Fruit fly (Drosophila melanogaster) whole organism, prepupa: ENCODE data around the gene chas.

Experiments used
- CG10631 ChIP-seq: fragments of 200-800 bp; sonication (Bioruptor generic); optimal IDR thresholded peaks from 2 replicates; lab custom pipeline; 2016; ENCODE audit warnings: missing biosample characterization, missing genetic modification characterization
- CG10669 ChIP-seq: fragments of 200-800 bp; sonication (Bioruptor generic); optimal IDR thresholded peaks from 3 replicates; lab custom pipeline; 2018; ENCODE audit warnings: missing biosample characterization, mild to moderate bottlenecking, missing genetic modification characterization, moderate library complexity
- CG11294 ChIP-seq: fragments of 200-800 bp; sonication (Bioruptor generic); IDR thresholded peaks from 2 replicates; pipeline ENCODE4 v1.3.6; 2022; ENCODE audit warnings: missing biosample characterization, missing genetic modification characterization
- CG11762 ChIP-seq: fragments of 200-800 bp; sonication (Bioruptor generic); optimal IDR thresholded peaks from 3 replicates; lab custom pipeline; 2016; ENCODE audit warnings: missing biosample characterization, missing genetic modification characterization; ENCODE audit not compliant: insufficient read depth
- CG15336 ChIP-seq: fragments of 200-800 bp; sonication (Bioruptor generic); IDR thresholded peaks from 2 replicates; pipeline ENCODE4 v1.3.6; 2022; ENCODE audit warnings: missing biosample characterization, missing genetic modification characterization
- CG1621 ChIP-seq: fragments of 200-800 bp; sonication (Bioruptor generic); optimal IDR thresholded peaks from 3 replicates; lab custom pipeline; 2018; ENCODE audit warnings: missing biosample characterization, mild to moderate bottlenecking, missing genetic modification characterization
- CG3032 ChIP-seq: fragments of 200-800 bp; optimal IDR thresholded peaks from 2 replicates; lab custom pipeline; 2019; ENCODE audit warnings: missing biosample characterization, mild to moderate bottlenecking, missing genetic modification characterization, moderate library complexity
- CG31627 ChIP-seq: fragments of 200-800 bp; sonication (Bioruptor generic); optimal IDR thresholded peaks from 3 replicates; lab custom pipeline; 2016; ENCODE audit warnings: missing biosample characterization, missing genetic modification characterization
- CG32006 ChIP-seq: fragments of 200-800 bp; sonication (Bioruptor generic); optimal IDR thresholded peaks from 3 replicates; lab custom pipeline; 2017; ENCODE audit warnings: missing biosample characterization, mild to moderate bottlenecking, missing genetic modification characterization
- CG6163 ChIP-seq: fragments of 200-800 bp; sonication (Bioruptor generic); IDR thresholded peaks from 3 replicates; pipeline ENCODE4 v1.3.6; 2022; ENCODE audit warnings: missing biosample characterization, missing genetic modification characterization
- CG6792 ChIP-seq: fragments of 200-800 bp; sonication (Bioruptor generic); optimal IDR thresholded peaks from 3 replicates; lab custom pipeline; 2016; ENCODE audit warnings: missing biosample characterization, missing genetic modification characterization
- CG6854 ChIP-seq: fragments of 200-800 bp; sonication (Bioruptor generic); optimal IDR thresholded peaks from 2 replicates; lab custom pipeline; 2017; ENCODE audit warnings: missing biosample characterization, mild to moderate bottlenecking, missing genetic modification characterization
- CG7368 ChIP-seq: fragments of 200-800 bp; sonication (Bioruptor generic); optimal IDR thresholded peaks from 3 replicates; lab custom pipeline; 2016; ENCODE audit warnings: missing biosample characterization, missing genetic modification characterization
- CG8119 ChIP-seq: fragments of 200-800 bp; sonication (Bioruptor generic); IDR thresholded peaks from 3 replicates; pipeline ENCODE4 v1.3.6; 2022; ENCODE audit warnings: missing biosample characterization, missing genetic modification characterization
- CG8319 ChIP-seq: fragments of 200-800 bp; sonication (Bioruptor generic); optimal IDR thresholded peaks from 3 replicates; lab custom pipeline; 2016; ENCODE audit warnings: missing biosample characterization, missing genetic modification characterization
- Ets21C ChIP-seq: fragments of 200-800 bp; sonication (Bioruptor generic); optimal IDR thresholded peaks from 3 replicates; lab custom pipeline; 2016; ENCODE audit warnings: missing biosample characterization, missing genetic modification characterization
- Hr4 ChIP-seq: fragments of 200-800 bp; sonication (Bioruptor generic); optimal IDR thresholded peaks from 3 replicates; lab custom pipeline; 2016; ENCODE audit warnings: missing biosample characterization, missing genetic modification characterization
- Lpt ChIP-seq: fragments of 200-800 bp; sonication (Bioruptor generic); optimal IDR thresholded peaks from 3 replicates; lab custom pipeline; 2016; ENCODE audit warnings: missing biosample characterization, missing genetic modification characterization
- Smox ChIP-seq: fragments of 200-800 bp; sonication (Bioruptor generic); optimal IDR thresholded peaks from 3 replicates; lab custom pipeline; 2016; ENCODE audit warnings: missing biosample characterization, missing genetic modification characterization
- Sox102F ChIP-seq: fragments of 200-800 bp; sonication (Bioruptor generic); optimal IDR thresholded peaks from 2 replicates; lab custom pipeline; 2016; ENCODE audit warnings: missing biosample characterization, mild to moderate bottlenecking, missing genetic modification characterization
- Sox14 ChIP-seq: fragments of 200-800 bp; sonication (Bioruptor generic); optimal IDR thresholded peaks from 3 replicates; lab custom pipeline; 2016; ENCODE audit warnings: missing biosample characterization, missing genetic modification characterization
- Sox15 ChIP-seq: fragments of 200-800 bp; sonication (Bioruptor generic); optimal IDR thresholded peaks from 3 replicates; lab custom pipeline; 2016; ENCODE audit warnings: missing biosample characterization, missing genetic modification characterization
- acj6 ChIP-seq: fragments of 200-800 bp; sonication (Bioruptor generic); optimal IDR thresholded peaks from 3 replicates; lab custom pipeline; 2016; ENCODE audit warnings: missing biosample characterization, missing genetic modification characterization
- cyc ChIP-seq: fragments of 200-800 bp; sonication (Bioruptor generic); optimal IDR thresholded peaks from 3 replicates; lab custom pipeline; 2016; ENCODE audit warnings: missing biosample characterization, missing genetic modification characterization
- dac ChIP-seq: fragments of 200-800 bp; sonication (Bioruptor generic); optimal IDR thresholded peaks from 2 replicates; lab custom pipeline; 2017; ENCODE audit warnings: missing biosample characterization, mild to moderate bottlenecking, missing genetic modification characterization
- dsx ChIP-seq: fragments of 200-800 bp; optimal IDR thresholded peaks from 3 replicates; lab custom pipeline; 2019; ENCODE audit warnings: missing biosample characterization, mild to moderate bottlenecking, missing genetic modification characterization, moderate library complexity; ENCODE audit not compliant: poor library complexity, severe bottlenecking
- eg ChIP-seq: fragments of 200-800 bp; sonication (Bioruptor generic); IDR thresholded peaks from 3 replicates; pipeline ENCODE4 v1.3.6; 2022; ENCODE audit warnings: missing biosample characterization, missing genetic modification characterization
- fd59A ChIP-seq: fragments of 200-800 bp; sonication (Bioruptor generic); optimal IDR thresholded peaks from 2 replicates; lab custom pipeline; 2017; ENCODE audit warnings: missing biosample characterization, mild to moderate bottlenecking, missing genetic modification characterization, missing genetic modification reagents
- fd85E ChIP-seq: fragments of 200-800 bp; sonication (Bioruptor generic); optimal IDR thresholded peaks from 3 replicates; lab custom pipeline; 2016; ENCODE audit warnings: missing biosample characterization, missing genetic modification characterization
- lz ChIP-seq: fragments of 200-800 bp; sonication (Bioruptor generic); optimal IDR thresholded peaks from 3 replicates; lab custom pipeline; 2016; ENCODE audit warnings: missing biosample characterization, missing genetic modification characterization
- net ChIP-seq: fragments of 200-800 bp; sonication (Bioruptor generic); optimal IDR thresholded peaks from 3 replicates; lab custom pipeline; 2016; ENCODE audit warnings: missing biosample characterization, missing genetic modification characterization
- salr ChIP-seq, 2 experiments: fragments of 200-800 bp; sonication (Bioruptor generic); optimal IDR thresholded peaks; 3 replicates each; lab custom pipeline; 2016 to 2018; ENCODE audit warnings: missing biosample characterization in 2 of 2, missing genetic modification characterization in 2 of 2, mild to moderate bottlenecking in 1 of 2
- svp ChIP-seq: fragments of 200-800 bp; sonication (Bioruptor generic); peaks from one replicate; lab custom pipeline; 2016; ENCODE audit warnings: missing biosample characterization, missing genetic modification characterization
- topi ChIP-seq: fragments of 200-800 bp; sonication (Bioruptor generic); optimal IDR thresholded peaks from 3 replicates; lab custom pipeline; 2016; ENCODE audit warnings: missing biosample characterization, missing genetic modification characterization
- vri ChIP-seq: fragments of 200-800 bp; sonication (Bioruptor generic); optimal IDR thresholded peaks from 3 replicates; lab custom pipeline; 2016; ENCODE audit warnings: missing biosample characterization, mild to moderate bottlenecking, missing genetic modification characterization

Gene chas

DNA sequence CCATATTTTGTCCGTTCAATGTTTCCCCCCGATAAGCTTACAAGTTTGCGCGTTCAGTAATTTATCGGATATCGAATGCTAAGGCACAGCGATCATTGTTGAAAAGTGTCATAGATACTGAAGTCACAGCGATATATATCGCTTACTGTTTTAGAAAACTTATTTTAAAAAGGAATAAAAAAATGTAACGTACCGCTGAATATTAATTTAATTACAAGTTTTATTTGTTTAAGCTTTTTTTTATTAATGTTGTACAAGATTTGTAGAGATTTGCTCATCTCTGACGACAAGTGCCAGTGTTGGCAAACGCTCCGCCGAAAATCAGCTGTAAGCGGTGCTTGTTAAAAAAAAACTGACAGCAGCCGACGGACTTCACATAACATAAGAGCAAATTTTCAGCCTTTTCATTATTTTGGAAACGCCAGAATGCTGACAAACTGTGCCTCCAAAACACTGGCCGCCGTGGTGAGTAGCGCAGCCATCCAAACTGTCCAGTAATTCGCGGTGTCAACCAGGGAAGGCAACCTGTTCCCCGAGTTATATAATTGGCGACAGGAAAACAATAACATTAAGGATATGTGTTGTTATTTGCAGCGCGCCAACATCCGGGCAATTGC lies 66.4 kb downstream of the chas start, which contains the start of the genes corolla and ND-24 (continued):
- TF ChIP-seq CG7368 (GFP tag; lab: Kevin White, UChicago): no peak
- TF ChIP-seq vri (GFP tag; lab: Kevin White, UChicago): no peak
- TF ChIP-seq CG8119 (GFP tag; lab: Robert Waterston, UW): peak; percentile 45; the same call in 1 of the 3 replicates
- TF ChIP-seq fd85E (GFP tag; lab: Kevin White, UChicago): no peak
- peak; percentile 43; the same call in 1 of the 2 replicates for TF ChIP-seq CG11294 (GFP tag; lab: Robert Waterston, UW)
- TF ChIP-seq CG31627 (GFP tag; lab: Kevin White, UChicago): peak; percentile 81
- peak; percentile 72 for TF ChIP-seq acj6 (GFP tag; lab: Kevin White, UChicago)
- TF ChIP-seq CG3032 (tag; lab: Kevin White, UChicago): peak; percentile 51
- no peak for TF ChIP-seq CG32006 (GFP tag; lab: Kevin White, UChicago)
- TF ChIP-seq CG6854 (GFP tag; lab: Kevin White, UChicago): no peak
- peak; percentile 80 for TF ChIP-seq Hr4 (GFP tag; lab: Kevin White, UChicago)
- no peak for TF ChIP-seq net (GFP tag; lab: Kevin White, UChicago)
- no peak for TF ChIP-seq Sox102F (GFP tag; lab: Kevin White, UChicago)
- peak; percentile 82 for TF ChIP-seq cyc (GFP tag; lab: Kevin White, UChicago)
- peak; percentile 85 for TF ChIP-seq lz (GFP tag; lab: Kevin White, UChicago)
- peak; percentile 32 for TF ChIP-seq Sox15 (GFP tag; lab: Kevin White, UChicago)
- peak in 1 of 2 experiments; percentile 70 for TF ChIP-seq salr (GFP tag; optimal IDR thresholded peaks at IDR 0.05; lab: Kevin White, UChicago)
- no peak for TF ChIP-seq Smox (GFP tag; lab: Kevin White, UChicago)
- no peak for TF ChIP-seq CG1621 (tag; lab: Kevin White, UChicago)
- TF ChIP-seq Sox14 (GFP tag; lab: Kevin White, UChicago): peak; percentile 71
- TF ChIP-seq dsx (GFP tag; lab: Kevin White, UChicago): peak; percentile 15
- peak; percentile 67 for TF ChIP-seq CG6792 (GFP tag; lab: Kevin White, UChicago)
- TF ChIP-seq CG6163 (GFP tag; lab: Robert Waterston, UW): peak; percentile 80
- peak; percentile 10 for TF ChIP-seq dac
- TF ChIP-seq CG8319: peak; percentile 34
- peak; percentile 86 for TF ChIP-seq eg (GFP tag; lab: Robert Waterston, UW)
- no peak for TF ChIP-seq CG10669 (GFP tag; lab: Kevin White, UChicago)
- TF ChIP-seq Ets21C (GFP tag; lab: Kevin White, UChicago): no peak
- peak; percentile 34 for TF ChIP-seq fd59A (GFP tag; lab: Kevin White, UChicago)

DNA sequence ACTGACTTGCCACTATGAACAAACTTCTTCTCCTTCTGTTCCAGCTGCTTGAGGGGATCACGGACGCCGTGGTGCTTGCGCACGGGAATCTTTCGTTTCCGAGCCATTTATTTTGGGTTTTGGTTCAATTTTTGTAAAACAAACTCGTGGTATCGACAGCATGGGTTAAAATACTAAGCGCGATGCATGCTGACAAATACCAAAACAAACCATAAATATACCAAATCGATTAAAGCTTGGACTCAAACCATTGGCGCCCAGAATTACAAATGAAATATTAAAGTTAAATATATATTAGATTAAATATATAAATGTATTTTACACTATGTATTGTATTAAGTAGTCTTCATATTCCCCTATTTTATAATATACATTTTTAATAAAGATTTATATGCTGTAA lies 69.2 kb downstream of the chas start, which contains the start of gene CG8326:
Gene CG8326 (minus strand): TSS at position 176 of the 400 bp plus-strand sequence.
- TF ChIP-seq Sox14 (GFP tag; lab: Kevin White, UChicago) (no peak), CG10669 (GFP tag; lab: Kevin White, UChicago) (no peak), CG8319 (no peak), dac (no peak), CG10631 (GFP tag; lab: Kevin White, UChicago) (no peak), CG15336 (no peak), fd85E (GFP tag; lab: Kevin White, UChicago) (no peak), CG6163 (GFP tag; lab: Robert Waterston, UW) (no peak), Sox102F (GFP tag; lab: Kevin White, UChicago) (no peak), svp (GFP tag; lab: Kevin White, UChicago) (no peak), CG11762 (no peak), topi (GFP tag; lab: Kevin White, UChicago) (no peak), Lpt (GFP tag; lab: Kevin White, UChicago) (no peak)
